Fruit fly (Drosophila melanogaster) Kc167 (cell line): ENCODE data around the gene CG43059.

Source experiments
- Myc ChIP-seq: fragments of >200 bp; optimal IDR thresholded peaks from 2 replicates; lab custom pipeline; 2017; ENCODE audit warnings: missing external identifiers
- h ChIP-seq: fragments of >200 bp; optimal IDR thresholded peaks from 3 replicates; lab custom pipeline; 2018; ENCODE audit warnings: missing external identifiers
- insv ChIP-seq: fragments of >200 bp; optimal IDR thresholded peaks from 3 replicates; lab custom pipeline; 2018; ENCODE audit warnings: missing external identifiers
- ttk ChIP-seq: sonication (Bioruptor generic); optimal IDR thresholded peaks from 2 replicates; lab custom pipeline; 2017; ENCODE audit warnings: missing external identifiers

DNA sequence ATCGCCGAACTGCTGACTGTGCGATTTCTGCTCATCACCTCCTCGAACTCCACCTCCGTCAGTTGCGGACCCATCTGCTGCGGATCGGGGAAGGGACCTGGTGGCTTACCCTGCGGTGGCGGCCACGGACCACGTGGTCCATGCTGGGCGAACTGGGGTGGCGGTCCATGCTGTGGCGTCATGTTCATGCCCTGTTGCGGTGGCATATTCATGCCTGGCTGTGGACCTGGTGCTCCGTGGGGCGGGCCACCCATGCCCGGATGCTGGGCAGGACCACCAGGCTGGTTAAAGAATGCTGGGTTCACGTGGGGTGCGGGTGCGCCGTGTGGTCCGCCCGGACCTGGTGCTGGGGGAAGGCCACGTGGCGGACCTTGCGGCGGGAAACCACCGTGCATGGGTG, 6.5 kb downstream of the CG43059 start:
- TF ChIP-seq h (lab: Kevin White, UChicago) (no peak), insv (lab: Kevin White, UChicago) (no peak), Myc (lab: Kevin White, UChicago) (no peak), ttk (lab: Kevin White, UChicago) (no peak)
